Worm (Caenorhabditis elegans) whole organism, mixed stage, embryonic: ENCODE results near the gene him-3.

Experiments used
- M03D4.4 ChIP-seq: sonication (generic microtip); optimal IDR thresholded peaks from 2 replicates; lab custom pipeline; 2017; ENCODE audit warnings: mild to moderate bottlenecking, missing genetic modification characterization, missing compliant biosample characterization
- bed-3 ChIP-seq: fragments of 200-800 bp; sonication (Bioruptor generic); optimal IDR thresholded peaks from 3 replicates; lab custom pipeline; 2018; ENCODE audit warnings: mild to moderate bottlenecking, missing genetic modification characterization, moderate library complexity, missing compliant biosample characterization
- blmp-1 ChIP-seq: fragments of 150-350 bp; optimal IDR thresholded peaks from 2 replicates; lab custom pipeline; 2014; ENCODE audit warnings: missing biosample characterization, missing genetic modification characterization
- ceh-39 ChIP-seq: fragments of 150-350 bp; optimal IDR thresholded peaks from 2 replicates; lab custom pipeline; 2014; ENCODE audit warnings: missing biosample characterization, missing genetic modification characterization
- ceh-43 ChIP-seq: fragments of 200-800 bp; sonication (Bioruptor generic); optimal IDR thresholded peaks from 2 replicates; lab custom pipeline; 2018; ENCODE audit warnings: mild to moderate bottlenecking, missing genetic modification characterization, moderate library complexity, missing compliant biosample characterization
- ceh-83 ChIP-seq: fragments of 200-800 bp; sonication (Bioruptor generic); optimal IDR thresholded peaks from 2 replicates; lab custom pipeline; 2018; ENCODE audit warnings: mild to moderate bottlenecking, missing genetic modification characterization, missing compliant biosample characterization
- ces-1 ChIP-seq: fragments of 150-350 bp; optimal IDR thresholded peaks from 2 replicates; lab custom pipeline; 2014; ENCODE audit warnings: missing biosample characterization, missing genetic modification reagents, missing genetic modification characterization
- cnd-1 ChIP-seq: fragments of 200-800 bp; sonication (Bioruptor generic); optimal IDR thresholded peaks from 2 replicates; lab custom pipeline; 2018; ENCODE audit warnings: mild to moderate bottlenecking, missing genetic modification characterization, missing compliant biosample characterization
- drap-1 ChIP-seq: fragments of 200-800 bp; sonication (Bioruptor generic); optimal IDR thresholded peaks from 3 replicates; lab custom pipeline; 2018; ENCODE audit warnings: mild to moderate bottlenecking, missing genetic modification characterization, missing compliant biosample characterization
- elt-1 ChIP-seq: sonication (generic microtip); optimal IDR thresholded peaks from 2 replicates; lab custom pipeline; 2017; ENCODE audit warnings: missing genetic modification characterization, mild to moderate bottlenecking, missing compliant biosample characterization, antibody characterized with exemption, moderate library complexity, borderline replicate concordance; ENCODE audit not compliant: insufficient read depth
- elt-3 ChIP-seq: fragments of 150-350 bp; optimal IDR thresholded peaks from 2 replicates; lab custom pipeline; 2014; ENCODE audit warnings: missing biosample characterization, missing genetic modification characterization
- flh-1 ChIP-seq: fragments of 200-800 bp; sonication (Bioruptor generic); optimal IDR thresholded peaks from 2 replicates; lab custom pipeline; 2018; ENCODE audit warnings: mild to moderate bottlenecking, missing genetic modification characterization, moderate library complexity, missing compliant biosample characterization
- ham-2 ChIP-seq: fragments of 200-800 bp; sonication (Bioruptor generic); optimal IDR thresholded peaks from 2 replicates; lab custom pipeline; 2018; ENCODE audit warnings: mild to moderate bottlenecking, missing genetic modification characterization, missing compliant biosample characterization
- hlh-1 ChIP-seq: fragments of 150-350 bp; optimal IDR thresholded peaks from 2 replicates; lab custom pipeline; 2014; ENCODE audit warnings: missing biosample characterization, missing genetic modification reagents, missing genetic modification characterization
- lin-13 ChIP-seq: fragments of 150-350 bp; optimal IDR thresholded peaks from 2 replicates; lab custom pipeline; 2014; ENCODE audit warnings: missing biosample characterization, missing genetic modification characterization
- lin-32 ChIP-seq: fragments of 200-800 bp; sonication (Bioruptor generic); optimal IDR thresholded peaks from 2 replicates; lab custom pipeline; 2018; ENCODE audit warnings: mild to moderate bottlenecking, missing genetic modification characterization, missing compliant biosample characterization
- lsy-2 ChIP-seq: fragments of 150-350 bp; optimal IDR thresholded peaks from 2 replicates; lab custom pipeline; 2014; ENCODE audit warnings: missing biosample characterization, missing genetic modification characterization
- mab-5 ChIP-seq: fragments of 150-350 bp; optimal IDR thresholded peaks from 2 replicates; lab custom pipeline; 2014; ENCODE audit warnings: missing biosample characterization, missing genetic modification characterization
- mep-1 ChIP-seq: fragments of 150-350 bp; optimal IDR thresholded peaks from 2 replicates; lab custom pipeline; 2017; ENCODE audit warnings: missing biosample characterization, missing genetic modification reagents, missing genetic modification characterization, inconsistent platforms
- mls-2 ChIP-seq: sonication (generic microtip); optimal IDR thresholded peaks from 2 replicates; lab custom pipeline; 2016; ENCODE audit warnings: mild to moderate bottlenecking, missing genetic modification characterization, moderate library complexity, missing compliant biosample characterization
- nhr-12 ChIP-seq: fragments of 150-350 bp; optimal IDR thresholded peaks from 2 replicates; lab custom pipeline; 2014; ENCODE audit warnings: missing biosample characterization, missing genetic modification characterization
- nhr-2 ChIP-seq: fragments of 150-350 bp; optimal IDR thresholded peaks from 2 replicates; lab custom pipeline; 2014; ENCODE audit warnings: missing biosample characterization, missing genetic modification characterization
- nhr-237 ChIP-seq: fragments of 150-350 bp; optimal IDR thresholded peaks from 2 replicates; lab custom pipeline; 2014; ENCODE audit warnings: missing biosample characterization, missing genetic modification characterization
- nhr-28 ChIP-seq: fragments of 150-350 bp; optimal IDR thresholded peaks from 2 replicates; lab custom pipeline; 2014; ENCODE audit warnings: missing biosample characterization, missing genetic modification characterization
- nhr-76 ChIP-seq: sonication (generic microtip); optimal IDR thresholded peaks from 2 replicates; lab custom pipeline; 2017; ENCODE audit warnings: missing biosample characterization, missing genetic modification characterization
- pha-4 ChIP-seq: fragments of 150-350 bp; optimal IDR thresholded peaks from 2 replicates; lab custom pipeline; 2018; ENCODE audit warnings: missing biosample characterization, missing genetic modification reagents, missing genetic modification characterization
- sem-2 ChIP-seq: fragments of 200-800 bp; sonication (Bioruptor generic); optimal IDR thresholded peaks from 2 replicates; lab custom pipeline; 2018; ENCODE audit warnings: mild to moderate bottlenecking, missing genetic modification characterization, missing compliant biosample characterization
- snpc-4 ChIP-seq: fragments of 150-350 bp; optimal IDR thresholded peaks from 2 replicates; lab custom pipeline; 2014; ENCODE audit warnings: missing biosample characterization, missing genetic modification characterization
- sptf-1 ChIP-seq: sonication (generic microtip); optimal IDR thresholded peaks from 2 replicates; lab custom pipeline; 2017; ENCODE audit warnings: mild to moderate bottlenecking, missing genetic modification characterization, moderate library complexity, missing compliant biosample characterization
- tbx-8 ChIP-seq: fragments of 200-800 bp; sonication (Bioruptor generic); optimal IDR thresholded peaks from 2 replicates; lab custom pipeline; 2018; ENCODE audit warnings: mild to moderate bottlenecking, missing genetic modification characterization, moderate library complexity, missing compliant biosample characterization
- unc-120 ChIP-seq: sonication (generic microtip); optimal IDR thresholded peaks from 2 replicates; lab custom pipeline; 2017; ENCODE audit warnings: missing genetic modification characterization, missing compliant biosample characterization; ENCODE audit not compliant: poor library complexity, severe bottlenecking
- unc-39 ChIP-seq: fragments of 150-350 bp; optimal IDR thresholded peaks from 2 replicates; lab custom pipeline; 2014; ENCODE audit warnings: missing biosample characterization, missing genetic modification characterization
- unc-62 ChIP-seq: fragments of 150-350 bp; optimal IDR thresholded peaks from 2 replicates; lab custom pipeline; 2014; ENCODE audit warnings: missing biosample characterization, missing genetic modification reagents, missing genetic modification characterization
- zip-8 ChIP-seq: fragments of 150-350 bp; optimal IDR thresholded peaks from 2 replicates; lab custom pipeline; 2014; ENCODE audit warnings: missing biosample characterization, missing genetic modification characterization
- ztf-11 ChIP-seq: fragments of 150-350 bp; optimal IDR thresholded peaks from 2 replicates; lab custom pipeline; 2014; ENCODE audit warnings: missing biosample characterization, missing genetic modification characterization

The him-3 gene

DNA sequence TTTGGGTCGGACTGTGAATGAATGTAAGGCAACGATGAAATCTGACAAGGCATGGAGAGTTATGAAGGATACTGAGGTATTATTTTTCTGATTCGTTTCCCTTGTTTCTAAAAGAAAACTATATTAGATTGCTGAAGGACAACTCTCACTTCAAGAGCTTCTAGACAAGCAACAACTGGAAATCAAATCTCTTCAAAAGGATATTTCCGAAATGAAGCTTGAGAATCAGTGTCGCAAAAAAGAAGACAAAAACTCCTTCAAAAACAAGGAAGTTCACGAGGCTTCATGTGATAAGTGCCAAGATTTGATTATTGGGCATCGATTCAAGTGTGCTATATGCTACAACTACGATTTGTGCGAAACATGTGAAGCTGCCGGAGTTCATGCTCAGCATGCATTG is 41.3 kb downstream of the him-3 start:
- TF ChIP-seq hlh-1 (tag; lab: Kevin White, UChicago), result no peak
- TF ChIP-seq mab-5 (tag; lab: Kevin White, UChicago), result no peak
- TF ChIP-seq mls-2 (tag; lab: Kevin White, UChicago), result no peak
- no peak for TF ChIP-seq sptf-1 (tag; lab: Kevin White, UChicago)
- TF ChIP-seq ceh-43 (GFP tag; lab: Kevin White, UChicago), result no peak
- TF ChIP-seq sem-2 (GFP tag; lab: Kevin White, UChicago), result no peak
- no peak for TF ChIP-seq nhr-76 (tag; lab: Kevin White, UChicago)
- no peak for TF ChIP-seq drap-1
- TF ChIP-seq unc-39 (tag; lab: Kevin White, UChicago), result no peak
- no peak for TF ChIP-seq elt-1 (tag; lab: Kevin White, UChicago)

DNA sequence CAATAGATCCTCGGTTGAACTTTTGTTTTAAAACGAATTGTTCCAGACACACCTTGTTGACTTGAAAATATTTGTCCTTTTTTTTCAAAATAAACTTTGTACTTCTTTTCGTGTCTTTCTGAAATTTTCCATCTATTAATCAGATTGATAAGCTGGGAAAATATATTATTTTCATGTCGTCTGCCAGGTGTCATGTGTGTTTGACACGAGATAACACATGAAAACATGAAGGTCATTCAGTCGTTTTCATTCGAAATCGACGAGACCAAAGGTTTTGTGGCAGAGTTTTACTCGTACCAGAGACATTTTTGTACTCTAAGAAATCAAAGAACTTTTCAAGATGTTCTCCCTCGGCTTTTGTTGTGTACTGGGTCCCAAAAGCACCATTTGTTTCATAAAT is 43.3 kb downstream of the him-3 start:
- TF ChIP-seq nhr-2, result no peak

DNA sequence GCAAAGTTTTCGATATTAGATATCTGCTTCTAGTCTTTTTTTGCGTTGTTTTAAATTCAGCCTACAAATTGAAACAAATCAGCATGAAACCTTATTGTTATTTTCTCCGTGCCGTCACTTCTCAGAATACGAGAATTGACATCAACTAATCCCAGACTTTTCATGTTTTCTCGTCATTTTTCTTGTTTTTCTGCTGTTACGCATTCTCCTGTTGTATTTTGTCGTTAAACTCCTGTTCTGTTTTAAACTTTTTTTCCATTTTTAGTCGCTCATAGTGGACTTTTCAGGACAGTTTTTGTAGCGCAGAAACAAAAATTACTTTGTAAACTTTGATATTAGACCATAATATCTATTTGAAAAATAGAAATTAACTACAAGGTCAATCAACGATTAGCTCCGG is 44.9 kb downstream of the him-3 start:
- TF ChIP-seq unc-62 (GFP tag; lab: Kevin White, UChicago) (no peak), sptf-1 (tag; lab: Kevin White, UChicago) (no peak), lsy-2 (tag; lab: Kevin White, UChicago) (no peak), pha-4 (no peak), mep-1 (tag; lab: Kevin White, UChicago) (no peak), elt-3 (tag; lab: Kevin White, UChicago) (no peak), unc-120 (tag; lab: Kevin White, UChicago) (no peak), lin-32 (GFP tag; lab: Kevin White, UChicago) (no peak), ceh-83 (GFP tag; lab: Kevin White, UChicago) (no peak), nhr-28 (tag; lab: Kevin White, UChicago) (no peak), ces-1 (GFP tag; lab: Kevin White, UChicago) (no peak), elt-1 (tag; lab: Kevin White, UChicago) (no peak)
- TF ChIP-seq, all 35 proteins: peak for 0

DNA sequence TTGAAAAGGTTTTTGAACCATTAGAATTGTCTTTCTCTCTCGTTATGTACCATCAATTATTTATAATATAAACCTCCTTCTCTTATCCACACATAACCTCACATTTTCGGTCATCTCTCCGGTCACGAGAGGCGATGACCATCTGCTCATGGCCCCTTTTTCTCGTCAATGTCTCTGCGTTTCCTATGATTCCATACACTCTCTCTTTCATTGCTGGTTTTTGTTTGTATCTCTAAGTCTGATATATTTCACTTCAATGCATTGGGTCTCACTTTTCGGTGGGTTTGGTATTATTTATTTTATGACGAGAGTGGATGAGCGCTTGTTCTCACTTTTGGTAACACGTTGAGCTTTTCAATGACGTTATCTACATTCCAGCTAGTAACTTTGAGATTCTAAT is 45.7 kb downstream of the him-3 start:
- TF ChIP-seq nhr-2 (peak; percentile 100), lin-13 (tag; lab: Kevin White, UChicago) (no peak), elt-3 (tag; lab: Kevin White, UChicago) (no peak), blmp-1 (tag; lab: Kevin White, UChicago) (no peak), nhr-237 (tag; lab: Kevin White, UChicago) (no peak), mep-1 (tag; lab: Kevin White, UChicago) (peak; percentile 72), lin-32 (GFP tag; lab: Kevin White, UChicago) (peak; percentile 98), nhr-12 (no peak), snpc-4 (tag; lab: Kevin White, UChicago) (no peak), elt-1 (tag; lab: Kevin White, UChicago) (no peak), nhr-28 (tag; lab: Kevin White, UChicago) (no peak), cnd-1 (tag; lab: Kevin White, UChicago) (peak; percentile 97), flh-1 (GFP tag; lab: Kevin White, UChicago) (no peak), ham-2 (GFP tag; lab: Kevin White, UChicago) (no peak), tbx-8 (GFP tag; lab: Kevin White, UChicago) (no peak), mls-2 (tag; lab: Kevin White, UChicago) (peak; percentile 62), unc-120 (tag; lab: Kevin White, UChicago) (peak; percentile 53), mab-5 (tag; lab: Kevin White, UChicago) (no peak), bed-3 (GFP tag; lab: Kevin White, UChicago) (no peak), unc-39 (tag; lab: Kevin White, UChicago) (no peak), ceh-83 (GFP tag; lab: Kevin White, UChicago) (no peak), hlh-1 (tag; lab: Kevin White, UChicago) (peak; percentile 47), ceh-43 (GFP tag; lab: Kevin White, UChicago) (no peak), pha-4 (no peak), sptf-1 (tag; lab: Kevin White, UChicago) (peak; percentile 8), nhr-76 (tag; lab: Kevin White, UChicago) (no peak), unc-62 (GFP tag; lab: Kevin White, UChicago) (peak; percentile 49), ces-1 (GFP tag; lab: Kevin White, UChicago) (peak; percentile 67), drap-1 (no peak), M03D4.4 (tag; lab: Kevin White, UChicago) (no peak), lsy-2 (tag; lab: Kevin White, UChicago) (peak; percentile 14), ceh-39 (peak; percentile 51), sem-2 (GFP tag; lab: Kevin White, UChicago) (no peak), ztf-11 (tag; lab: Kevin White, UChicago) (no peak), zip-8 (tag; lab: Kevin White, UChicago) (no peak)
- TF ChIP-seq, all 35 proteins: peak for 12
